Fruit fly (Drosophila melanogaster) whole organism, embryonic: ENCODE data around the gene CG15170.

Experiments
- Atf-2 ChIP-seq: fragments of 200-800 bp; sonication (Bioruptor generic); optimal IDR thresholded peaks from 2 replicates; lab custom pipeline; 2016; ENCODE audit warnings: missing biosample characterization, missing genetic modification characterization
- CG1024 ChIP-seq: fragments of 200-800 bp; sonication (Bioruptor generic); IDR thresholded peaks from 2 replicates; pipeline ENCODE4 v1.3.6; 2022; ENCODE audit warnings: missing biosample characterization, missing genetic modification characterization
- CG10267 ChIP-seq: fragments of 200-800 bp; sonication (Bioruptor generic); optimal IDR thresholded peaks from 2 replicates; lab custom pipeline; 2018; ENCODE audit warnings: missing biosample characterization, mild to moderate bottlenecking, missing genetic modification characterization, moderate library complexity
- CG10431 ChIP-seq: fragments of 200-800 bp; sonication (Bioruptor generic); optimal IDR thresholded peaks from 3 replicates; lab custom pipeline; 2018; ENCODE audit warnings: missing biosample characterization, mild to moderate bottlenecking, missing genetic modification characterization
- CG10543 ChIP-seq: fragments of 200-800 bp; sonication (Bioruptor generic); optimal IDR thresholded peaks from 3 replicates; lab custom pipeline; 2017; ENCODE audit warnings: missing biosample characterization, mild to moderate bottlenecking, missing genetic modification characterization, moderate library complexity
- CG10654 ChIP-seq: fragments of 200-800 bp; sonication (Bioruptor generic); optimal IDR thresholded peaks from 2 replicates; lab custom pipeline; 2016; ENCODE audit warnings: missing biosample characterization, missing genetic modification characterization
- CG12155 ChIP-seq: fragments of 200-800 bp; sonication (Bioruptor generic); optimal IDR thresholded peaks from 3 replicates; lab custom pipeline; 2016; ENCODE audit warnings: missing biosample characterization, missing genetic modification characterization
- CG12299 ChIP-seq: fragments of 200-800 bp; sonication (Bioruptor generic); optimal IDR thresholded peaks from 2 replicates; lab custom pipeline; 2018; ENCODE audit warnings: missing biosample characterization, mild to moderate bottlenecking, missing genetic modification characterization
- CG13296 ChIP-seq: fragments of 200-800 bp; sonication (Bioruptor generic); optimal IDR thresholded peaks from 3 replicates; lab custom pipeline; 2018; ENCODE audit warnings: missing biosample characterization, mild to moderate bottlenecking, missing genetic modification characterization
- CG15269 ChIP-seq: fragments of 200-800 bp; sonication (Bioruptor generic); optimal IDR thresholded peaks from 2 replicates; lab custom pipeline; 2018; ENCODE audit warnings: missing biosample characterization, mild to moderate bottlenecking, missing genetic modification characterization, moderate library complexity
- CG16863 ChIP-seq: fragments of 200-800 bp; sonication (Bioruptor generic); optimal IDR thresholded peaks from 3 replicates; lab custom pipeline; 2016; ENCODE audit warnings: missing biosample characterization, missing genetic modification characterization
- CG17359 ChIP-seq: fragments of 200-800 bp; sonication (Bioruptor generic); optimal IDR thresholded peaks from 3 replicates; lab custom pipeline; 2018; ENCODE audit warnings: missing biosample characterization, mild to moderate bottlenecking, missing genetic modification characterization, moderate library complexity
- CG17829 ChIP-seq: fragments of 200-800 bp; optimal IDR thresholded peaks from 2 replicates; lab custom pipeline; 2019; ENCODE audit warnings: missing biosample characterization, mild to moderate bottlenecking, missing genetic modification characterization, moderate library complexity
- CG17912 ChIP-seq: fragments of 200-800 bp; sonication (Bioruptor generic); optimal IDR thresholded peaks from 2 replicates; lab custom pipeline; 2018; ENCODE audit warnings: missing biosample characterization, mild to moderate bottlenecking, missing genetic modification characterization
- CG18476 ChIP-seq: fragments of 200-800 bp; sonication (Bioruptor generic); optimal IDR thresholded peaks from 2 replicates; lab custom pipeline; 2016; ENCODE audit warnings: missing biosample characterization, mild to moderate bottlenecking, missing genetic modification characterization
- CG2116 ChIP-seq: fragments of 200-800 bp; sonication (Bioruptor generic); optimal IDR thresholded peaks from 3 replicates; lab custom pipeline; 2018; ENCODE audit warnings: missing biosample characterization, mild to moderate bottlenecking, missing genetic modification characterization
- CG32532 ChIP-seq: fragments of 200-800 bp; sonication (Bioruptor generic); IDR thresholded peaks from 2 replicates; pipeline ENCODE4 v1.3.6; 2022; ENCODE audit warnings: missing biosample characterization, missing genetic modification characterization
- CG34376 ChIP-seq: fragments of 200-800 bp; sonication (Bioruptor generic); optimal IDR thresholded peaks from 2 replicates; lab custom pipeline; 2018; ENCODE audit warnings: missing biosample characterization, mild to moderate bottlenecking, missing genetic modification characterization
- CG3726 ChIP-seq: fragments of 200-800 bp; sonication (Bioruptor generic); IDR thresholded peaks from 3 replicates; pipeline ENCODE4, ENCODE4 v1.3.6; 2022; ENCODE audit warnings: missing biosample characterization, missing genetic modification characterization
- CG3995 ChIP-seq: fragments of 200-800 bp; sonication (Bioruptor generic); optimal IDR thresholded peaks from 3 replicates; lab custom pipeline; 2016; ENCODE audit warnings: missing biosample characterization, missing genetic modification characterization
- CG6813 ChIP-seq: fragments of 200-800 bp; sonication (Bioruptor generic); optimal IDR thresholded peaks from 2 replicates; lab custom pipeline; 2017; ENCODE audit warnings: missing biosample characterization, missing genetic modification characterization, mild to moderate bottlenecking, moderate library complexity, missing genetic modification reagents
- Chrac-16 ChIP-seq: fragments of 200-800 bp; sonication (Bioruptor generic); optimal IDR thresholded peaks from 3 replicates; lab custom pipeline; 2016; ENCODE audit warnings: missing biosample characterization, missing genetic modification characterization
- Hr39 ChIP-seq: fragments of >200 bp; optimal IDR thresholded peaks from 2 replicates; lab custom pipeline; 2017
- Lpt ChIP-seq: fragments of >200 bp; optimal IDR thresholded peaks from 2 replicates; lab custom pipeline; 2018; ENCODE audit warnings: missing biosample characterization, missing genetic modification characterization
- Ssrp ChIP-seq: fragments of 200-800 bp; sonication (Bioruptor generic); optimal IDR thresholded peaks from 2 replicates; lab custom pipeline; 2018; ENCODE audit warnings: missing biosample characterization, mild to moderate bottlenecking, missing genetic modification characterization, moderate library complexity
- ab ChIP-seq: fragments of 200-800 bp; sonication (Bioruptor generic); optimal IDR thresholded peaks from 2 replicates; lab custom pipeline; 2016; ENCODE audit warnings: missing biosample characterization, missing genetic modification characterization
- al ChIP-seq: fragments of 200-800 bp; sonication (Bioruptor generic); IDR thresholded peaks from 2 replicates; pipeline ENCODE4 v1.3.6; 2022; ENCODE audit warnings: missing biosample characterization, missing genetic modification characterization
- chn ChIP-seq: fragments of 200-800 bp; sonication (Bioruptor generic); optimal IDR thresholded peaks from 2 replicates; lab custom pipeline; 2016; ENCODE audit warnings: missing biosample characterization, missing genetic modification characterization
- crol ChIP-seq: fragments of 200-800 bp; sonication (Bioruptor generic); IDR thresholded peaks from 2 replicates; pipeline ENCODE4 v1.3.6; 2022; ENCODE audit warnings: missing biosample characterization, missing genetic modification characterization
- ewg ChIP-seq: fragments of 200-800 bp; sonication (Bioruptor generic); optimal IDR thresholded peaks from 3 replicates; lab custom pipeline; 2017; ENCODE audit warnings: mild to moderate bottlenecking, missing biosample characterization, missing genetic modification reagents, missing genetic modification characterization
- grau ChIP-seq: fragments of 200-800 bp; optimal IDR thresholded peaks from 3 replicates; lab custom pipeline; 2019; ENCODE audit warnings: missing biosample characterization, mild to moderate bottlenecking, missing genetic modification characterization, moderate library complexity
- h ChIP-seq: fragments of >200 bp; optimal IDR thresholded peaks from 2 replicates; lab custom pipeline; 2017
- kay ChIP-seq: fragments of 200-800 bp; sonication (Bioruptor generic); optimal IDR thresholded peaks from 2 replicates; lab custom pipeline; 2016; ENCODE audit warnings: missing biosample characterization, missing genetic modification characterization
- lilli ChIP-seq: fragments of 200-800 bp; sonication (Bioruptor generic); optimal IDR thresholded peaks from 3 replicates; lab custom pipeline; 2016; ENCODE audit warnings: missing biosample characterization, missing genetic modification characterization
- lov ChIP-seq, 2 experiments: fragments of 200-800 bp in 1 of 2; fragments of >200 bp in 1 of 2; sonication (Bioruptor generic) in 1 of 2; IDR thresholded peaks in 1 of 2; optimal IDR thresholded peaks in 1 of 2; 2 replicates in 1 of 2; 3 replicates in 1 of 2; pipeline versions ENCODE4 v1.3.6 to Lab custom; 2017 to 2022; ENCODE audit warnings: missing biosample characterization in 1 of 2, missing genetic modification characterization in 1 of 2
- nerfin-1 ChIP-seq: fragments of 200-800 bp; sonication (Bioruptor generic); optimal IDR thresholded peaks from 3 replicates; lab custom pipeline; 2019; ENCODE audit warnings: missing biosample characterization, mild to moderate bottlenecking, missing genetic modification characterization, moderate library complexity
- nmo ChIP-seq: fragments of 200-800 bp; sonication (Bioruptor generic); optimal IDR thresholded peaks from 2 replicates; lab custom pipeline; 2018; ENCODE audit warnings: missing biosample characterization, mild to moderate bottlenecking, missing genetic modification characterization, moderate library complexity
- pan ChIP-seq, 4 experiments: fragments of >200 bp in 3 of 4; fragments of 200-800 bp in 1 of 4; sonication (Bioruptor generic) in 1 of 4; optimal IDR thresholded peaks in 3 of 4; IDR thresholded peaks in 1 of 4; 2 replicates each; pipeline versions ENCODE4 v1.3.6 to Lab custom; 2017 to 2022; ENCODE audit warnings: missing biosample characterization in 2 of 4, missing genetic modification characterization in 2 of 4, mixed read lengths in 1 of 4
- phol ChIP-seq: fragments of 200-800 bp; sonication (Bioruptor generic); optimal IDR thresholded peaks from 3 replicates; lab custom pipeline; 2018; ENCODE audit warnings: missing biosample characterization, mild to moderate bottlenecking, missing genetic modification characterization, moderate library complexity
- run ChIP-seq: fragments of 200-800 bp; sonication (Bioruptor generic); optimal IDR thresholded peaks from 3 replicates; lab custom pipeline; 2018; ENCODE audit warnings: missing biosample characterization, mild to moderate bottlenecking, missing genetic modification characterization
- schlank ChIP-seq: fragments of 200-800 bp; sonication (Bioruptor generic); optimal IDR thresholded peaks from 2 replicates; lab custom pipeline; 2018; ENCODE audit warnings: missing biosample characterization, mild to moderate bottlenecking, missing genetic modification characterization
- scrt ChIP-seq: fragments of 200-800 bp; sonication (Bioruptor generic); optimal IDR thresholded peaks from 2 replicates; lab custom pipeline; 2018; ENCODE audit warnings: missing biosample characterization, mild to moderate bottlenecking, missing genetic modification characterization, moderate library complexity
- sens ChIP-seq: fragments of 200-800 bp; sonication (Bioruptor generic); peaks from one replicate; lab custom pipeline; 2016; ENCODE audit warnings: missing biosample characterization, missing genetic modification characterization
- sob ChIP-seq: fragments of 200-800 bp; sonication (Bioruptor generic); IDR thresholded peaks from 2 replicates; pipeline ENCODE4 v1.3.6; 2022; ENCODE audit warnings: missing biosample characterization, missing genetic modification characterization
- sqz ChIP-seq: fragments of 200-800 bp; sonication (Bioruptor generic); optimal IDR thresholded peaks from 3 replicates; lab custom pipeline; 2018; ENCODE audit warnings: missing biosample characterization, mild to moderate bottlenecking, missing genetic modification characterization
- sr ChIP-seq: fragments of 200-800 bp; sonication (Bioruptor generic); IDR thresholded peaks from 3 replicates; pipeline ENCODE4 v1.3.6; 2022; ENCODE audit warnings: missing biosample characterization, missing genetic modification characterization
- trem ChIP-seq: fragments of 200-800 bp; optimal IDR thresholded peaks from 3 replicates; lab custom pipeline; 2019; ENCODE audit warnings: missing biosample characterization, mild to moderate bottlenecking, missing genetic modification characterization, moderate library complexity
- vfl ChIP-seq: fragments of 200-800 bp; sonication (Bioruptor generic); optimal IDR thresholded peaks from 2 replicates; lab custom pipeline; 2016; ENCODE audit warnings: missing biosample characterization, missing genetic modification characterization

CG15170 gene

DNA sequence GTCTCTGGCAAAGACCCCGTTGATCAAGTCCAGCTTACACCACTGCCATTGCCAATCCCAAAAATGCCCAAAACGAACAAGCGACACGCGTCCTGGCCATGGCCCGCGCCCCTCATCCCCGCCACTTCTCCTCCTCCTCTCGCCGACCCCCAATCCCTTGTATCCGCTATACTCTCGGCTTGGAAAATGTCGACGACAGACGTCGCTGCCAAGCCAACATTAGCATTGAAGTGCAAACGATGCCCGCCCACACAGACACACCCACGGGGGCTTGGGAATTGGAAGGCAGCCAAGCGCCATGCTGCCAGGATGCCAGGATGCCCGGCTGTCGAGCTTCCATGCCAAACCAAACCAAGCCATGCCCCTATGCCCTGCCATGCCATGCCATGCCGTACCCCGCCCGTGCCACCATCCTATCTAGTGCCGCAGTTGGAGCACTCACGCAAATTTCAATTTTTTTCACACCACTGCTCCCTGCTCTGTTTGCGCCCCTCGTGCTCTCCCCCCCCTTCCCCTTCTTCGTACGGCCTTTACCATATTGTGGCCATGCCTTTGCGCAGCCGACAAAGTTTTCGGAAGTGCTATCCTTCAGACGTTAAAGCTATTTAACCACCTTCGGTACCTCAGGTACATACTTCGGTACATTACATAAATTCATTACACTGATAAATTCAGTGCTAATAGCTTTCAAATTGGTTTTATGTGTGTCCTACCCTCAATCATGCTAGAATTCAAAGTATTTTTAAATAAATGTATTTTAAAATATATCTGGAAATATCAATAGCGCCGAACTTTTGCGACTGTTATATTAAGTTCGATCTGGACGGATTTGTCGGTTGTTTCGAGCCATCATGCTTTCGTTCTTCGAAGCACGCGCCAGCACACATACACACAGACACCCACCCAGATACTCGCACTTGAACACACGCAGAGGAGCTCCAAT is 31.5 kb upstream of the CG15170 start:
- TF ChIP-seq h (lab: Kevin White, UChicago) = no peak
- TF ChIP-seq kay (GFP tag; lab: Kevin White, UChicago) = peak; percentile 6
- peak; percentile 29 for TF ChIP-seq CG2116 (GFP tag; lab: Kevin White, UChicago)
- TF ChIP-seq CG18476 (GFP tag; lab: Kevin White, UChicago) = peak; percentile 39
- peak; percentile 68 for TF ChIP-seq CG10267 (tag; lab: Kevin White, UChicago)
- TF ChIP-seq Hr39 (lab: Kevin White, UChicago) = no peak
- TF ChIP-seq CG3726 (GFP tag; lab: Robert Waterston, UW) = no peak
- TF ChIP-seq ewg = peak; percentile 69
- TF ChIP-seq run (tag; lab: Kevin White, UChicago) = peak; percentile 72
- TF ChIP-seq nerfin-1 (tag; lab: Kevin White, UChicago) = peak; percentile 63
- no peak for TF ChIP-seq Lpt (GFP tag; lab: Kevin White, UChicago)
- TF ChIP-seq CG6813 (GFP tag; lab: Kevin White, UChicago) = peak; percentile 57
- peak; percentile 96 for TF ChIP-seq CG10543 (GFP tag; lab: Kevin White, UChicago)
- no peak for TF ChIP-seq al (GFP tag; lab: Robert Waterston, UW)
- TF ChIP-seq phol (tag; lab: Kevin White, UChicago) = peak; percentile 76
- peak; percentile 84 for TF ChIP-seq CG12299 (tag; lab: Kevin White, UChicago)
- no peak for TF ChIP-seq sr (GFP tag; lab: Robert Waterston, UW)
- TF ChIP-seq CG10431 (GFP tag; lab: Kevin White, UChicago) = peak; percentile 67
- peak; percentile 86 for TF ChIP-seq grau (tag; lab: Kevin White, UChicago)
- TF ChIP-seq Ssrp (tag; lab: Kevin White, UChicago) = peak; percentile 77
- no peak for TF ChIP-seq CG17912 (GFP tag; lab: Kevin White, UChicago)
- TF ChIP-seq CG3995 (GFP tag; lab: Kevin White, UChicago) = no peak
- peak; percentile 9 for TF ChIP-seq trem (tag; lab: Kevin White, UChicago)
- no peak for TF ChIP-seq pan (optimal IDR thresholded peaks at IDR 0.05; lab: Kevin White, UChicago)
- peak in 1 of 2 experiments; percentile 66 for TF ChIP-seq pan (GFP tag; optimal IDR thresholded peaks at IDR 0.05 in 1 of 2, IDR thresholded peaks at IDR 0.05 in 1 of 2)
- TF ChIP-seq crol (GFP tag; lab: Robert Waterston, UW) = peak; percentile 91
- peak; percentile 78 for TF ChIP-seq sob (GFP tag; lab: Robert Waterston, UW)
- TF ChIP-seq sens (GFP tag; lab: Kevin White, UChicago) = peak; percentile 95
- peak; percentile 72 for TF ChIP-seq lilli
- peak; percentile 80 for TF ChIP-seq CG13296 (GFP tag; lab: Kevin White, UChicago)
- peak; percentile 67 for TF ChIP-seq sqz (GFP tag; lab: Kevin White, UChicago)
- TF ChIP-seq scrt (GFP tag; lab: Kevin White, UChicago) = peak; percentile 72
- TF ChIP-seq vfl = no peak
- TF ChIP-seq Atf-2 (GFP tag; lab: Kevin White, UChicago) = peak; percentile 1
- peak; percentile 39 for TF ChIP-seq CG10654 (GFP tag; lab: Kevin White, UChicago)
- peak; percentile 52 for TF ChIP-seq CG32532 (GFP tag; lab: Robert Waterston, UW)
- peak; percentile 63 for TF ChIP-seq Chrac-16 (GFP tag; lab: Kevin White, UChicago)
- peak; percentile 80 for TF ChIP-seq CG34376 (GFP tag; lab: Kevin White, UChicago)
- TF ChIP-seq nmo (GFP tag; lab: Kevin White, UChicago) = peak; percentile 87
- TF ChIP-seq CG12155 = peak; percentile 59
- TF ChIP-seq CG17359 (tag; lab: Kevin White, UChicago) = peak; percentile 72
- peak; percentile 31 for TF ChIP-seq schlank
- TF ChIP-seq chn (GFP tag; lab: Kevin White, UChicago) = peak; percentile 49
- TF ChIP-seq CG17829 (tag; lab: Kevin White, UChicago) = peak; percentile 75
- no peak for TF ChIP-seq lov (optimal IDR thresholded peaks at IDR 0.05; lab: Kevin White, UChicago)
- TF ChIP-seq lov (GFP tag; IDR thresholded peaks at IDR 0.05; lab: Robert Waterston, UW) = no peak
- no peak for TF ChIP-seq ab
- no peak for TF ChIP-seq CG1024 (GFP tag; lab: Robert Waterston, UW)
- TF ChIP-seq CG16863 = peak; percentile 28
- peak; percentile 87 for TF ChIP-seq CG15269 (tag; lab: Kevin White, UChicago)
